Fruit fly (Drosophila melanogaster) whole organism, embryonic: ENCODE data around the gene Hasp.

Experiments
- Dbx ChIP-seq: fragments of 200-800 bp; sonication (Bioruptor generic); IDR thresholded peaks from 3 replicates; pipeline ENCODE4 v1.3.6; 2022; ENCODE audit warnings: missing biosample characterization, missing genetic modification characterization
- insv ChIP-seq, 2 experiments: fragments of 200-800 bp; sonication (Bioruptor generic); optimal IDR thresholded peaks; 3 replicates each; lab custom pipeline; 2016 to 2018; ENCODE audit warnings: missing biosample characterization in 2 of 2, missing genetic modification characterization in 2 of 2
- pum ChIP-seq: fragments of 200-800 bp; sonication (Bioruptor generic); optimal IDR thresholded peaks from 2 replicates; lab custom pipeline; 2016; ENCODE audit warnings: missing biosample characterization, missing genetic modification characterization

DNA sequence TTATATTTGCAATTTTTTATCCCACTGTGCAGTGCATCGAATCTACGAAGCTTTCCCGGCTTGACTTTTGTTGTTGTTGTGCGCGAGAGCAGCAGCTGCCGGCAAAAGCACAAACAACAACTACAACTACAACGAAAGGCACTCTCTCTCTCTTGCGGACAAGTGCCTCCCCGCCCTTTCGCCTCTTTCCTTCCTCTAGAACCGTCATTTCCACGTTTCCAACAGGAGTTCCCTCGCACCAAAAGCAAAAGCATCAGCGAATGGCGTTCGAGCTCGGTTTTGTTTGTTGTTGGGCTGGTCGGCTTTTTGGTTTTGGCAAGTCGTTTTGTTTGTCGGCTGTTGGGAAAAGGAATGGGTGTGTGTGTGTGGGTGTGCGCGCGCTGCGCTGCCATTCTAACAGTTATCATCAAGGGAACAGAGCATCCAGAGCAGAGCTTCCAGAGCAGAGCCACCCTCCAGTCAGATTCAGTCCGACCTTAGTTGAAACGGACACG is 53.1 kb downstream of the Hasp start, which contains the start of gene tj:
- TF ChIP-seq Dbx (GFP tag; lab: Robert Waterston, UW) (no peak), pum (GFP tag; lab: Kevin White, UChicago) (no peak), insv (GFP tag; optimal IDR thresholded peaks at IDR 0.05; lab: Kevin White, UChicago) (no peak)
